Fruit fly (Drosophila melanogaster) whole organism: ENCODE measurements around the gene Cyp28d2.

Experiments used
- CG8478 ChIP-seq: fragments of >200 bp; optimal IDR thresholded peaks from 2 replicates; lab custom pipeline; 2018; ENCODE audit warnings: inconsistent platforms
- EcR ChIP-seq, 2 experiments: fragments of >200 bp; optimal IDR thresholded peaks; 2 replicates each; lab custom pipeline; 2017; ENCODE audit warnings: missing biosample characterization in 2 of 2, missing genetic modification characterization in 2 of 2, missing genetic modification reagents in 2 of 2
- pan ChIP-seq: fragments of >200 bp; optimal IDR thresholded peaks from 2 replicates; lab custom pipeline; 2017
- psq ChIP-seq: fragments of >200 bp; optimal IDR thresholded peaks from 2 replicates; lab custom pipeline; 2017
- usp ChIP-seq: fragments of >200 bp; optimal IDR thresholded peaks from 2 replicates; lab custom pipeline; 2017; ENCODE audit warnings: missing biosample characterization, missing genetic modification characterization, mixed read lengths

dm6 chr2L:5252399-5253030 lies 45.4 kb downstream of the Cyp28d2 start:
- TF ChIP-seq pan (lab: Kevin White, UChicago) (no peak), psq (lab: Kevin White, UChicago) (no peak), CG8478 (lab: Kevin White, UChicago) (no peak), EcR (GFP tag; optimal IDR thresholded peaks at IDR 0.05; lab: Kevin White, UChicago) (no peak), usp (no peak)
